Fruit fly (Drosophila melanogaster) whole organism, adult: ENCODE measurements around the gene CG14710.
A peak's percentile ranks its signal among the peaks of the same experiment; 100 is the strongest.

Experiments used
- CG11617 ChIP-seq: fragments of 200-800 bp; sonication (Bioruptor generic); optimal IDR thresholded peaks from 2 replicates; lab custom pipeline; 2017; ENCODE audit warnings: mild to moderate bottlenecking, missing biosample characterization, missing genetic modification reagents, missing genetic modification characterization
- CG12768 ChIP-seq: fragments of 200-800 bp; sonication (Bioruptor generic); optimal IDR thresholded peaks from 2 replicates; lab custom pipeline; 2017; ENCODE audit warnings: missing biosample characterization, missing genetic modification characterization, mild to moderate bottlenecking, moderate library complexity, missing genetic modification reagents
- CG14711 ChIP-seq: fragments of 200-800 bp; sonication (Bioruptor generic); optimal IDR thresholded peaks from 2 replicates; lab custom pipeline; 2018; ENCODE audit warnings: missing biosample characterization, mild to moderate bottlenecking, missing genetic modification characterization, moderate library complexity
- CG1620 ChIP-seq: fragments of 200-800 bp; sonication (Bioruptor generic); optimal IDR thresholded peaks from 2 replicates; lab custom pipeline; 2016; ENCODE audit warnings: missing biosample characterization, missing genetic modification characterization
- CG5204 ChIP-seq: fragments of 200-800 bp; sonication (Bioruptor generic); optimal IDR thresholded peaks from 2 replicates; lab custom pipeline; 2016; ENCODE audit warnings: missing biosample characterization, missing genetic modification characterization
- CG7101 ChIP-seq: fragments of 200-800 bp; sonication (Bioruptor generic); optimal IDR thresholded peaks from 2 replicates; lab custom pipeline; 2018; ENCODE audit warnings: missing biosample characterization, mild to moderate bottlenecking, missing genetic modification characterization, moderate library complexity
- Mnt ChIP-seq: fragments of 200-800 bp; sonication (Bioruptor generic); optimal IDR thresholded peaks from 2 replicates; lab custom pipeline; 2016; ENCODE audit warnings: missing biosample characterization, mild to moderate bottlenecking, missing genetic modification characterization
- bab1 ChIP-seq: fragments of 200-800 bp; sonication (Bioruptor generic); optimal IDR thresholded peaks from 3 replicates; lab custom pipeline; 2019; ENCODE audit warnings: missing biosample characterization, mild to moderate bottlenecking, missing genetic modification characterization, moderate library complexity
- cic ChIP-seq: fragments of 200-800 bp; sonication (Bioruptor generic); optimal IDR thresholded peaks from 2 replicates; lab custom pipeline; 2017; ENCODE audit warnings: missing biosample characterization, mild to moderate bottlenecking, missing genetic modification characterization, moderate library complexity
- cnc ChIP-seq, 2 experiments: fragments of >200 bp; optimal IDR thresholded peaks; 2 replicates each; lab custom pipeline; 2017
- kay ChIP-seq: fragments of 200-800 bp; sonication (Bioruptor generic); peaks from one replicate; lab custom pipeline; 2016; ENCODE audit warnings: missing biosample characterization, missing genetic modification characterization, borderline replicate concordance
- pad ChIP-seq: fragments of 200-800 bp; sonication (Bioruptor generic); optimal IDR thresholded peaks from 3 replicates; lab custom pipeline; 2017; ENCODE audit warnings: missing biosample characterization, missing genetic modification characterization, mild to moderate bottlenecking, moderate library complexity, missing genetic modification reagents
- toe ChIP-seq: fragments of 200-800 bp; sonication (Bioruptor generic); optimal IDR thresholded peaks from 2 replicates; lab custom pipeline; 2016; ENCODE audit warnings: missing biosample characterization, missing genetic modification characterization

DNA sequence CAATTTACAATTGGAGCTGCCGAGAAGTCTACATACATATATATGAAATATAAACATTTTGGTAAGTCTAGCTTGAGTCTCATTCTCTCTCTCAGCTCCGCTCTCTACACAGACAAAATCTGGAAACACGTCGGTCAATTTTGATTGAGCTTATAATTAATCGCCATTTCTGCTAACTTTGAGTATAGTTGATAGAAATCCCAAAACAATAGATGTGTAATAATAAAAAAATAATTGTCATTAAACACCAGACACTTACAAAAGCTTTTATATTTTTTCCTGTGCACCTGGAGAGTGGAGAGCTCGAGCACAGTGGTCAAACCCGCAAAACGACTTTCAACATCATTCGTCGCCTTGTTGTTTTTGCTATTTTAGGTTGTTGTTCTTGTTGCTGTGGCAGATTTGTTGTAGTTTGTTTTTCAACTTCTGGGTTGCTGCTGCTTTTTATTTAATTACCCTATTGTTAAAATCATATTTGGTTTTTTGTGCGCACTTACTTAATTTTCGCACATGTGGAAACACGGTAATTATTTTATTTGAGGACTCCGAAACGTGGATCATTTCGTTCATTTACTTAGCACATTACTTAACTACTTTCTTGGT, 36.8 kb downstream of the CG14710 start:
- peak; percentile 46 for TF ChIP-seq Mnt (GFP tag; lab: Kevin White, UChicago)
- no peak for TF ChIP-seq cnc (optimal IDR thresholded peaks at IDR 0.05; lab: Kevin White, UChicago)
- TF ChIP-seq toe (GFP tag; lab: Kevin White, UChicago) = peak; percentile 11
- TF ChIP-seq kay (GFP tag; lab: Kevin White, UChicago) = peak; percentile 79
- peak; percentile 97 for TF ChIP-seq bab1 (GFP tag; lab: Kevin White, UChicago)
- TF ChIP-seq CG12768 (GFP tag; lab: Kevin White, UChicago) = peak; percentile 71
- no peak for TF ChIP-seq cic
- peak; percentile 68 for TF ChIP-seq CG5204
- TF ChIP-seq CG1620 (GFP tag; lab: Kevin White, UChicago) = peak; percentile 61
- no peak for TF ChIP-seq pad (GFP tag; lab: Kevin White, UChicago)
- peak; percentile 88 for TF ChIP-seq CG14711 (tag; lab: Kevin White, UChicago)
- peak; percentile 60 for TF ChIP-seq CG11617 (GFP tag; lab: Kevin White, UChicago)
- peak; percentile 92 for TF ChIP-seq CG7101
